Worm (Caenorhabditis elegans) whole organism, L2 larva: Measurements from ENCODE around the gene idpp-2.

Source experiments
- R02D3.7 ChIP-seq: fragments of 150-350 bp; optimal IDR thresholded peaks from 2 replicates; lab custom pipeline; 2014; ENCODE audit warnings: missing biosample characterization, missing genetic modification characterization
- ama-1 ChIP-seq: fragments of 150-350 bp; optimal IDR thresholded peaks from 2 replicates; lab custom pipeline; 2018; ENCODE audit warnings: inconsistent platforms
- nhr-10 ChIP-seq: sonication (generic microtip); optimal IDR thresholded peaks from 2 replicates; lab custom pipeline; 2017; ENCODE audit warnings: missing biosample characterization, missing genetic modification characterization

- TF ChIP-seq ama-1 (lab: Kevin White, UChicago), result no peak
- TF ChIP-seq R02D3.7 (tag; lab: Kevin White, UChicago), result no peak
- no peak for TF ChIP-seq nhr-10
Observed at ce11 chrV:45010-45409, 43.6 kb downstream of the idpp-2 start, which contains the start of gene B0348.2.
